Fruit fly (Drosophila melanogaster) whole organism, embryonic: ENCODE data around the gene CG10035.

Experiments
- Bdp1 ChIP-seq: fragments of 200-800 bp; sonication (Bioruptor generic); optimal IDR thresholded peaks from 3 replicates; lab custom pipeline; 2016; ENCODE audit warnings: missing biosample characterization, missing genetic modification characterization
- C15 ChIP-seq: fragments of 200-800 bp; sonication (Bioruptor generic); IDR thresholded peaks from 3 replicates; pipeline ENCODE4 v1.3.6; 2022; ENCODE audit warnings: missing biosample characterization, missing genetic modification characterization
- CG10462 ChIP-seq: fragments of 200-800 bp; sonication (Bioruptor generic); optimal IDR thresholded peaks from 2 replicates; lab custom pipeline; 2016; ENCODE audit warnings: missing biosample characterization, missing genetic modification characterization
- CG10543 ChIP-seq: fragments of 200-800 bp; sonication (Bioruptor generic); optimal IDR thresholded peaks from 3 replicates; lab custom pipeline; 2017; ENCODE audit warnings: missing biosample characterization, mild to moderate bottlenecking, missing genetic modification characterization, moderate library complexity
- CG12942 ChIP-seq: fragments of 200-800 bp; sonication (Bioruptor generic); optimal IDR thresholded peaks from 3 replicates; lab custom pipeline; 2016; ENCODE audit warnings: missing biosample characterization, missing genetic modification characterization
- CG13624 ChIP-seq: fragments of 200-800 bp; sonication (Bioruptor generic); optimal IDR thresholded peaks from 2 replicates; lab custom pipeline; 2016; ENCODE audit warnings: missing biosample characterization, missing genetic modification characterization
- CG14014 ChIP-seq: fragments of 200-800 bp; sonication (Bioruptor generic); IDR thresholded peaks from 2 replicates; pipeline ENCODE4 v1.3.6; 2022; ENCODE audit warnings: missing biosample characterization, missing genetic modification characterization
- CG14441 ChIP-seq: fragments of 200-800 bp; sonication (Bioruptor generic); IDR thresholded peaks from 2 replicates; pipeline ENCODE4 v1.3.6; 2022; ENCODE audit warnings: missing biosample characterization, missing genetic modification characterization
- CG15011 ChIP-seq: fragments of 200-800 bp; sonication (Bioruptor generic); optimal IDR thresholded peaks from 3 replicates; lab custom pipeline; 2018; ENCODE audit warnings: missing biosample characterization, mild to moderate bottlenecking, missing genetic modification characterization
- CG1602 ChIP-seq: fragments of 200-800 bp; sonication (Bioruptor generic); optimal IDR thresholded peaks from 3 replicates; lab custom pipeline; 2016; ENCODE audit warnings: missing biosample characterization, missing genetic modification characterization
- CG16815 ChIP-seq: fragments of 200-800 bp; sonication (Bioruptor generic); optimal IDR thresholded peaks from 3 replicates; lab custom pipeline; 2017; ENCODE audit warnings: missing biosample characterization, mild to moderate bottlenecking, missing genetic modification characterization
- CG17568 ChIP-seq: fragments of 200-800 bp; sonication (Bioruptor generic); optimal IDR thresholded peaks from 2 replicates; lab custom pipeline; 2018; ENCODE audit warnings: missing biosample characterization, mild to moderate bottlenecking, missing genetic modification characterization, moderate library complexity
- CG18262 ChIP-seq: fragments of 200-800 bp; optimal IDR thresholded peaks from 3 replicates; lab custom pipeline; 2019; ENCODE audit warnings: missing biosample characterization, mild to moderate bottlenecking, missing genetic modification characterization, moderate library complexity
- CG2678 ChIP-seq: fragments of 200-800 bp; sonication (Bioruptor generic); optimal IDR thresholded peaks from 3 replicates; lab custom pipeline; 2019; ENCODE audit warnings: missing biosample characterization, mild to moderate bottlenecking, missing genetic modification characterization, moderate library complexity
- CG30403 ChIP-seq: fragments of 200-800 bp; sonication (Bioruptor generic); optimal IDR thresholded peaks from 3 replicates; lab custom pipeline; 2016; ENCODE audit warnings: missing biosample characterization, missing genetic modification characterization
- CG3726 ChIP-seq: fragments of 200-800 bp; sonication (Bioruptor generic); IDR thresholded peaks from 3 replicates; pipeline ENCODE4, ENCODE4 v1.3.6; 2022; ENCODE audit warnings: missing biosample characterization, missing genetic modification characterization
- CG4360 ChIP-seq: fragments of 200-800 bp; sonication (Bioruptor generic); IDR thresholded peaks from 2 replicates; pipeline ENCODE4 v1.3.6; 2022; ENCODE audit warnings: missing biosample characterization, missing genetic modification characterization
- CG4617 ChIP-seq: fragments of 200-800 bp; sonication (Bioruptor generic); optimal IDR thresholded peaks from 3 replicates; lab custom pipeline; 2016; ENCODE audit warnings: missing biosample characterization, missing genetic modification characterization, borderline replicate concordance
- CG6683 ChIP-seq: fragments of 200-800 bp; sonication (Bioruptor generic); optimal IDR thresholded peaks from 2 replicates; lab custom pipeline; 2017; ENCODE audit warnings: missing biosample characterization, mild to moderate bottlenecking, missing genetic modification characterization, missing genetic modification reagents
- CG8290 ChIP-seq, 3 experiments: fragments of 200-800 bp; sonication (Bioruptor generic); optimal IDR thresholded peaks; 2 replicates each; lab custom pipeline; 2016 to 2019; ENCODE audit warnings: missing biosample characterization in 3 of 3, missing genetic modification characterization in 3 of 3, mild to moderate bottlenecking in 2 of 3, moderate library complexity in 1 of 3
- CG8924 ChIP-seq: fragments of 200-800 bp; optimal IDR thresholded peaks from 3 replicates; lab custom pipeline; 2019; ENCODE audit warnings: missing biosample characterization, mild to moderate bottlenecking, missing genetic modification characterization, moderate library complexity
- Dad ChIP-seq: fragments of 200-800 bp; sonication (Bioruptor generic); optimal IDR thresholded peaks from 3 replicates; lab custom pipeline; 2016; ENCODE audit warnings: missing biosample characterization, missing genetic modification characterization
- Dfd ChIP-seq, 2 experiments: fragments of >200 bp; optimal IDR thresholded peaks; 2 replicates each; lab custom pipeline; 2017; ENCODE audit warnings: missing biosample characterization in 2 of 2, missing genetic modification characterization in 2 of 2
- Drgx ChIP-seq: fragments of 200-800 bp; sonication (Bioruptor generic); IDR thresholded peaks from 2 replicates; pipeline ENCODE4 v1.3.6; 2022; ENCODE audit warnings: missing biosample characterization, missing genetic modification characterization
- E2f1 ChIP-seq: fragments of 200-800 bp; sonication (Bioruptor generic); IDR thresholded peaks from 2 replicates; pipeline ENCODE4 v1.3.6; 2022; ENCODE audit warnings: missing biosample characterization, missing genetic modification characterization
- ERR ChIP-seq: fragments of 200-800 bp; sonication (Bioruptor generic); optimal IDR thresholded peaks from 2 replicates; lab custom pipeline; 2016; ENCODE audit warnings: missing biosample characterization, missing genetic modification characterization
- Ets65A ChIP-seq: fragments of 200-800 bp; sonication (Bioruptor generic); peaks from one replicate; lab custom pipeline; 2016; ENCODE audit warnings: missing biosample characterization, missing genetic modification characterization
- Gug ChIP-seq: fragments of 200-800 bp; sonication (Bioruptor generic); IDR thresholded peaks from 4 replicates; pipeline ENCODE4 v1.3.6; 2022; ENCODE audit warnings: missing biosample characterization, missing genetic modification characterization
- H2.0 ChIP-seq: fragments of 200-800 bp; sonication (Bioruptor generic); IDR thresholded peaks from 2 replicates; pipeline ENCODE4 v1.3.6; 2022; ENCODE audit warnings: missing biosample characterization, missing genetic modification characterization
- Lpt ChIP-seq: fragments of >200 bp; optimal IDR thresholded peaks from 2 replicates; lab custom pipeline; 2018; ENCODE audit warnings: missing biosample characterization, missing genetic modification characterization
- Med ChIP-seq: fragments of 200-800 bp; sonication (Bioruptor generic); peaks from one replicate; lab custom pipeline; 2016; ENCODE audit warnings: missing biosample characterization, missing genetic modification characterization, mild to moderate bottlenecking, inconsistent platforms, moderate library complexity
- Mes4 ChIP-seq: fragments of 200-800 bp; sonication (Bioruptor generic); optimal IDR thresholded peaks from 2 replicates; lab custom pipeline; 2016; ENCODE audit warnings: missing biosample characterization, missing genetic modification characterization
- Opbp ChIP-seq: fragments of 200-800 bp; sonication (Bioruptor generic); IDR thresholded peaks from 3 replicates; pipeline ENCODE4 v1.3.6; 2022; ENCODE audit warnings: missing biosample characterization, missing genetic modification characterization; ENCODE audit not compliant: partially characterized antibody
- Six4 ChIP-seq: fragments of 200-800 bp; sonication (Bioruptor generic); optimal IDR thresholded peaks from 2 replicates; lab custom pipeline; 2016; ENCODE audit warnings: missing biosample characterization, missing genetic modification characterization
- Sox100B ChIP-seq: fragments of 200-800 bp; sonication (Bioruptor generic); optimal IDR thresholded peaks from 3 replicates; lab custom pipeline; 2018; ENCODE audit warnings: missing biosample characterization, mild to moderate bottlenecking, missing genetic modification characterization
- al ChIP-seq: fragments of 200-800 bp; sonication (Bioruptor generic); IDR thresholded peaks from 2 replicates; pipeline ENCODE4 v1.3.6; 2022; ENCODE audit warnings: missing biosample characterization, missing genetic modification characterization
- bigmax ChIP-seq: fragments of 200-800 bp; sonication (Bioruptor generic); optimal IDR thresholded peaks from 2 replicates; lab custom pipeline; 2018; ENCODE audit warnings: missing biosample characterization, mild to moderate bottlenecking, missing genetic modification characterization
- chif ChIP-seq, 2 experiments: fragments of 200-800 bp; sonication (Bioruptor generic); optimal IDR thresholded peaks; 3 replicates each; lab custom pipeline; 2016; ENCODE audit warnings: missing biosample characterization in 2 of 2, missing genetic modification characterization in 2 of 2
- chinmo ChIP-seq: fragments of 200-800 bp; sonication (Bioruptor generic); IDR thresholded peaks from 4 replicates; pipeline ENCODE4 v1.3.6; 2022; ENCODE audit warnings: missing biosample characterization, missing genetic modification characterization; ENCODE audit not compliant: partially characterized antibody
- crol ChIP-seq: fragments of 200-800 bp; sonication (Bioruptor generic); IDR thresholded peaks from 2 replicates; pipeline ENCODE4 v1.3.6; 2022; ENCODE audit warnings: missing biosample characterization, missing genetic modification characterization
- dati ChIP-seq: fragments of 200-800 bp; sonication (Bioruptor generic); IDR thresholded peaks from 2 replicates; pipeline ENCODE4 v1.3.6; 2022; ENCODE audit warnings: missing biosample characterization, missing genetic modification characterization
- eyg ChIP-seq: fragments of 200-800 bp; sonication (Bioruptor generic); optimal IDR thresholded peaks from 3 replicates; lab custom pipeline; 2016; ENCODE audit warnings: missing biosample characterization, missing genetic modification characterization
- gcm ChIP-seq: fragments of 200-800 bp; sonication (Bioruptor generic); optimal IDR thresholded peaks from 2 replicates; lab custom pipeline; 2019; ENCODE audit warnings: missing biosample characterization, mild to moderate bottlenecking, missing genetic modification characterization, moderate library complexity
- grau ChIP-seq: fragments of 200-800 bp; optimal IDR thresholded peaks from 3 replicates; lab custom pipeline; 2019; ENCODE audit warnings: missing biosample characterization, mild to moderate bottlenecking, missing genetic modification characterization, moderate library complexity
- grn ChIP-seq: fragments of 200-800 bp; sonication (Bioruptor generic); optimal IDR thresholded peaks from 3 replicates; lab custom pipeline; 2017; ENCODE audit warnings: missing biosample characterization, missing genetic modification characterization
- klu ChIP-seq: fragments of 200-800 bp; sonication (Bioruptor generic); IDR thresholded peaks from 2 replicates; pipeline ENCODE4 v1.3.6; 2022; ENCODE audit warnings: missing biosample characterization, missing genetic modification characterization
- nau ChIP-seq: fragments of 200-800 bp; sonication (Bioruptor generic); optimal IDR thresholded peaks from 3 replicates; lab custom pipeline; 2017; ENCODE audit warnings: missing biosample characterization, mild to moderate bottlenecking, missing genetic modification characterization, missing genetic modification reagents
- sob ChIP-seq: fragments of 200-800 bp; sonication (Bioruptor generic); IDR thresholded peaks from 2 replicates; pipeline ENCODE4 v1.3.6; 2022; ENCODE audit warnings: missing biosample characterization, missing genetic modification characterization
- unpg ChIP-seq: fragments of 200-800 bp; sonication (Bioruptor generic); optimal IDR thresholded peaks from 3 replicates; lab custom pipeline; 2018; ENCODE audit warnings: missing biosample characterization, mild to moderate bottlenecking, missing genetic modification characterization, moderate library complexity
- vfl ChIP-seq: fragments of 200-800 bp; sonication (Bioruptor generic); optimal IDR thresholded peaks from 2 replicates; lab custom pipeline; 2016; ENCODE audit warnings: missing biosample characterization, missing genetic modification characterization
- vvl ChIP-seq: fragments of 200-800 bp; sonication (Bioruptor generic); IDR thresholded peaks from 2 replicates; pipeline ENCODE4 v1.3.6; 2022; ENCODE audit warnings: missing biosample characterization, missing genetic modification characterization
- wdn ChIP-seq: fragments of 200-800 bp; sonication (Bioruptor generic); IDR thresholded peaks from 2 replicates; pipeline ENCODE4 v1.3.6; 2022; ENCODE audit warnings: missing biosample characterization, missing genetic modification characterization

CG10035 gene

DNA sequence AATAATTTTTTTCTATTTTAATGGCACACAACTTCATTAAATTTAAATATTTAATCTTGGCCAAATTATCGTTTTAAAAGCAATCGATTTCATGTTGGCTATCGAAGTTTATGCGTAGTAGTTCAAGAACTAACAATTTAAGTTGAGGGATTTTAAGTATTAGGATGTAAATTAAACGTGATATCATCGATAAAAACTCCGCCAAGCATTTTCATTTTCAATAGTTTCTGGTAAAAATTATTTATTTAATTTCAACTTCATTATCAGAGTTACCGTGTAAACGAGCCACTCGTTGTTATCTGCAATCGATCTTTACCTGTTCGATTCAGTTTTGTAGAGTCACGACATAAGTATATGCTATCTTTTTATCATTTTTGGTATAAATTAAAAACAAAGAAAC is 20.4 kb upstream of the CG10035 start (continued):
- TF ChIP-seq CG8290 (GFP tag; optimal IDR thresholded peaks at IDR 0.05; lab: Kevin White, UChicago) = peak; percentile 96
- peak; percentile 95 to 97 for TF ChIP-seq CG8290 (tag; optimal IDR thresholded peaks at IDR 0.05; lab: Kevin White, UChicago)
- peak; percentile 98 for TF ChIP-seq gcm (GFP tag; lab: Kevin White, UChicago)
- TF ChIP-seq al (GFP tag; lab: Robert Waterston, UW) = peak; percentile 87
- peak; percentile 93 for TF ChIP-seq CG10462 (GFP tag; lab: Kevin White, UChicago)
- no peak for TF ChIP-seq Opbp
- peak; percentile 93 for TF ChIP-seq vfl (GFP tag; lab: Kevin White, UChicago)
- peak; percentile 95 for TF ChIP-seq E2f1 (GFP tag; lab: Robert Waterston, UW)
- peak; percentile 91 for TF ChIP-seq eyg (GFP tag; lab: Kevin White, UChicago)
- TF ChIP-seq CG2678 (tag; lab: Kevin White, UChicago) = peak; percentile 99
- peak; percentile 87 for TF ChIP-seq C15 (GFP tag; lab: Robert Waterston, UW)
- TF ChIP-seq CG14014 (GFP tag; lab: Robert Waterston, UW) = peak; percentile 97
- TF ChIP-seq chinmo (GFP tag; lab: Robert Waterston, UW) = no peak
- peak; percentile 100 for TF ChIP-seq CG10543 (GFP tag; lab: Kevin White, UChicago)
- TF ChIP-seq Drgx (GFP tag; lab: Robert Waterston, UW) = peak; percentile 93
- TF ChIP-seq Ets65A = peak; percentile 98
- peak; percentile 93 for TF ChIP-seq wdn
- TF ChIP-seq CG1602 (GFP tag; lab: Kevin White, UChicago) = peak; percentile 96
- TF ChIP-seq CG13624 = peak; percentile 96
- TF ChIP-seq Lpt = no peak
- TF ChIP-seq CG8924 (tag; lab: Kevin White, UChicago) = peak; percentile 99
- peak; percentile 93 for TF ChIP-seq Mes4 (GFP tag; lab: Kevin White, UChicago)
- TF ChIP-seq klu (GFP tag; lab: Robert Waterston, UW) = peak; percentile 86
- peak; percentile 96 for TF ChIP-seq H2.0 (GFP tag; lab: Robert Waterston, UW)
- TF ChIP-seq CG14441 (GFP tag; lab: Robert Waterston, UW) = peak; percentile 95
- peak; percentile 64; the same call in 2 of the 4 replicates for TF ChIP-seq Gug (GFP tag; lab: Robert Waterston, UW)
- peak; percentile 99 for TF ChIP-seq unpg (GFP tag; lab: Kevin White, UChicago)
- TF ChIP-seq Sox100B (GFP tag; lab: Kevin White, UChicago) = peak; percentile 98
- peak; percentile 97 for TF ChIP-seq sob (GFP tag; lab: Robert Waterston, UW)
- peak; percentile 97 for TF ChIP-seq CG17568 (GFP tag; lab: Kevin White, UChicago)
- TF ChIP-seq Bdp1 = peak; percentile 86
- peak; percentile 99 for TF ChIP-seq vvl (GFP tag; lab: Robert Waterston, UW)
- TF ChIP-seq CG16815 (GFP tag; lab: Kevin White, UChicago) = peak; percentile 84
- TF ChIP-seq chif (GFP tag; optimal IDR thresholded peaks at IDR 0.05; lab: Kevin White, UChicago) = peak; percentile 95 to 99
- TF ChIP-seq Dad (GFP tag; lab: Kevin White, UChicago) = peak; percentile 94
- TF ChIP-seq nau = peak; percentile 99
- peak; percentile 92 for TF ChIP-seq ERR (GFP tag; lab: Kevin White, UChicago)
- TF ChIP-seq Dfd (GFP tag; optimal IDR thresholded peaks at IDR 0.05; lab: Kevin White, UChicago) = no peak
- TF ChIP-seq CG6683 (GFP tag; lab: Kevin White, UChicago) = peak; percentile 98
- peak; percentile 92 for TF ChIP-seq CG12942 (GFP tag; lab: Kevin White, UChicago)
- peak; percentile 99 for TF ChIP-seq Six4 (GFP tag; lab: Kevin White, UChicago)
- peak; percentile 47; the same call in 1 of the 2 replicates for TF ChIP-seq crol
- TF ChIP-seq CG30403 (GFP tag; lab: Kevin White, UChicago) = peak; percentile 96
- peak; percentile 94 for TF ChIP-seq CG15011
- peak; percentile 98 for TF ChIP-seq grn (GFP tag; lab: Kevin White, UChicago)
- peak; percentile 84 for TF ChIP-seq CG4617 (GFP tag; lab: Kevin White, UChicago)
- TF ChIP-seq Med (GFP tag; lab: Kevin White, UChicago) = peak; percentile 99
- TF ChIP-seq CG18262 (tag; lab: Kevin White, UChicago) = peak; percentile 99
- TF ChIP-seq dati = peak; percentile 90
- TF ChIP-seq CG3726 (GFP tag; lab: Robert Waterston, UW) = peak; percentile 89
- peak; percentile 98 for TF ChIP-seq grau (tag; lab: Kevin White, UChicago)
- TF ChIP-seq bigmax (GFP tag; lab: Kevin White, UChicago) = peak; percentile 74
- TF ChIP-seq CG4360 (GFP tag; lab: Robert Waterston, UW) = peak; percentile 82
